Worm (Caenorhabditis elegans) whole organism, midembryonic: ENCODE results near the gene R09H3.3.
"Not testable (repeated sequence)": the region's sequence is repeated elsewhere in the genome, so short reads cannot be mapped to it uniquely, and the experiment has no call there.

Source experiments
- T22C8.4 ChIP-seq: fragments of 200-800 bp; sonication (Bioruptor generic); IDR thresholded peaks from 2 replicates; pipeline ENCODE4 v1.3.6; 2022; ENCODE audit warnings: missing genetic modification characterization, missing compliant biosample characterization
- cog-1 ChIP-seq: sonication (generic microtip); optimal IDR thresholded peaks from 2 replicates; lab custom pipeline; 2016; ENCODE audit warnings: missing genetic modification characterization, missing compliant biosample characterization
- flt-1 ChIP-seq: fragments of 200-800 bp; sonication (Bioruptor generic); IDR thresholded peaks from 2 replicates; pipeline ENCODE4 v1.3.6; 2022; ENCODE audit warnings: missing genetic modification characterization, missing compliant biosample characterization
- klf-2 ChIP-seq: fragments of 200-800 bp; sonication (Bioruptor generic); conservative IDR thresholded peaks from 2 replicates; pipeline ENCODE4 v1.3.6; 2022; ENCODE audit warnings: missing genetic modification reagents, missing genetic modification characterization, missing compliant biosample characterization
- med-1 ChIP-seq: sonication (generic microtip); optimal IDR thresholded peaks from 2 replicates; lab custom pipeline; 2017; ENCODE audit warnings: missing genetic modification characterization, mild to moderate bottlenecking, missing compliant biosample characterization, antibody characterized with exemption, missing genetic modification reagents; ENCODE audit not compliant: insufficient read depth
- ref-1 ChIP-seq: fragments of 200-800 bp; sonication (Bioruptor generic); conservative IDR thresholded peaks from 2 replicates; pipeline ENCODE4 v1.3.6; 2022; ENCODE audit warnings: missing genetic modification reagents, missing genetic modification characterization, missing compliant biosample characterization
- tab-1 ChIP-seq: fragments of 200-800 bp; sonication (Bioruptor generic); IDR thresholded peaks from 2 replicates; pipeline ENCODE4 v1.3.6; 2022; ENCODE audit warnings: missing genetic modification characterization, missing compliant biosample characterization
- ztf-23 ChIP-seq: fragments of 200-800 bp; sonication (Bioruptor generic); IDR thresholded peaks from 2 replicates; pipeline ENCODE4 v1.3.6; 2022; ENCODE audit warnings: missing genetic modification reagents, missing genetic modification characterization, missing compliant biosample characterization
- ztf-29 ChIP-seq: fragments of 200-800 bp; sonication (Bioruptor generic); IDR thresholded peaks from 2 replicates; pipeline ENCODE4 v1.3.6; 2022; ENCODE audit warnings: missing genetic modification reagents, missing genetic modification characterization, missing compliant biosample characterization

R09H3.3 gene

ce11 chrX:1668748-1669147 is at the start of gene R09H3.3:
Gene R09H3.3 (minus strand): TSS chrX:1668848.
- TF ChIP-seq ztf-23 (GFP tag; lab: Robert Waterston, UW) (no peak), cog-1 (tag; lab: Kevin White, UChicago) (no peak), flt-1 (GFP tag; lab: Robert Waterston, UW) (no peak), ztf-29 (GFP tag; lab: Robert Waterston, UW) (no peak), klf-2 (GFP tag; lab: Robert Waterston, UW) (no peak), med-1 (GFP tag; lab: Kevin White, UChicago) (no peak), T22C8.4 (GFP tag; lab: Robert Waterston, UW) (no peak)

- no peak for TF ChIP-seq T22C8.4 (GFP tag; lab: Robert Waterston, UW)
- no peak for TF ChIP-seq cog-1 (tag; lab: Kevin White, UChicago)
- no peak for TF ChIP-seq ztf-29 (GFP tag; lab: Robert Waterston, UW)
- TF ChIP-seq ref-1 (GFP tag; lab: Robert Waterston, UW), result no peak
- TF ChIP-seq flt-1 (GFP tag; lab: Robert Waterston, UW), result no peak
- no peak for TF ChIP-seq klf-2 (GFP tag; lab: Robert Waterston, UW)
- no peak for TF ChIP-seq tab-1
- TF ChIP-seq ztf-23 (GFP tag; lab: Robert Waterston, UW), result no peak
- TF ChIP-seq med-1 (GFP tag; lab: Kevin White, UChicago), result no peak
Observed at ce11 chrX:1712538-1712937, 43.9 kb upstream of the R09H3.3 start, which contains the start of gene fbxa-52. Gene fbxa-52 (minus strand): TSS chrX:1712638.

ce11 chrX:1706538-1706937 is 37.9 kb upstream of the R09H3.3 start, which contains the start of gene F07G6.5:
Gene F07G6.5 (minus strand): TSS chrX:1706638.
- TF ChIP-seq cog-1 (tag; lab: Kevin White, UChicago) (no peak), T22C8.4 (GFP tag; lab: Robert Waterston, UW) (no peak), flt-1 (GFP tag; lab: Robert Waterston, UW) (no peak), tab-1 (no peak), ref-1 (GFP tag; lab: Robert Waterston, UW) (no peak), ztf-23 (GFP tag; lab: Robert Waterston, UW) (no peak), ztf-29 (GFP tag; lab: Robert Waterston, UW) (no peak), med-1 (GFP tag; lab: Kevin White, UChicago) (no peak)

- TF ChIP-seq ztf-29 (GFP tag; lab: Robert Waterston, UW), result no peak
- no peak for TF ChIP-seq ref-1 (GFP tag; lab: Robert Waterston, UW)
- TF ChIP-seq tab-1, result no peak
- TF ChIP-seq ztf-23 (GFP tag; lab: Robert Waterston, UW), result no peak
- no peak for TF ChIP-seq med-1 (GFP tag; lab: Kevin White, UChicago)
- no peak for TF ChIP-seq flt-1 (GFP tag; lab: Robert Waterston, UW)
Observed at ce11 chrX:1703840-1704239, 35.2 kb upstream of the R09H3.3 start, which contains the start of gene C36C9.5. Gene C36C9.5 (minus strand): TSS chrX:1703940.

ce11 chrX:1703049-1703448 is 34.4 kb upstream of the R09H3.3 start:
- TF ChIP-seq tab-1 (0 out of 2 replicates have a peak, but pooled peaks have one; percentile 26), cog-1 (tag; lab: Kevin White, UChicago) (no peak)

- TF ChIP-seq ztf-23 (GFP tag; lab: Robert Waterston, UW) (no peak), klf-2 (GFP tag; lab: Robert Waterston, UW) (no peak), cog-1 (tag; lab: Kevin White, UChicago) (no peak), med-1 (GFP tag; lab: Kevin White, UChicago) (no peak), ztf-29 (GFP tag; lab: Robert Waterston, UW) (no peak), T22C8.4 (GFP tag; lab: Robert Waterston, UW) (no peak), ref-1 (GFP tag; lab: Robert Waterston, UW) (no peak), tab-1 (no peak), flt-1 (GFP tag; lab: Robert Waterston, UW) (no peak)
Observed at ce11 chrX:1698476-1698875, 29.8 kb upstream of the R09H3.3 start.

- not testable (repeated sequence) for TF ChIP-seq klf-2 (GFP tag; lab: Robert Waterston, UW); ref-1 (GFP tag; lab: Robert Waterston, UW); tab-1
Observed at ce11 chrX:1696879-1697278, 28.2 kb upstream of the R09H3.3 start, which contains the start of gene C36C9.4. Gene C36C9.4 (minus strand): TSS chrX:1696979.

- not testable (repeated sequence) for TF ChIP-seq med-1 (GFP tag; lab: Kevin White, UChicago); ztf-23 (GFP tag; lab: Robert Waterston, UW); T22C8.4 (GFP tag; lab: Robert Waterston, UW)
Observed at ce11 chrX:1690894-1691293, 22.2 kb upstream of the R09H3.3 start, which contains the start of gene C36C9.6. Gene C36C9.6 (minus strand): TSS chrX:1690994.

- not testable (repeated sequence) for TF ChIP-seq med-1 (GFP tag; lab: Kevin White, UChicago); ztf-23 (GFP tag; lab: Robert Waterston, UW); klf-2 (GFP tag; lab: Robert Waterston, UW)
Observed at ce11 chrX:1689996-1690395, 21.3 kb upstream of the R09H3.3 start, which contains the start of gene C36C9.12. Gene C36C9.12 (minus strand): TSS chrX:1690096.

ce11 chrX:1687079-1687478 is 18.4 kb upstream of the R09H3.3 start, which contains the start of gene C36C9.11:
Gene C36C9.11 (plus strand): TSS chrX:1687379.
- not testable (repeated sequence) for TF ChIP-seq med-1 (GFP tag; lab: Kevin White, UChicago); ref-1 (GFP tag; lab: Robert Waterston, UW); ztf-29 (GFP tag; lab: Robert Waterston, UW)
